Worm (Caenorhabditis elegans) whole organism, late embryonic: Measurements from ENCODE around the gene gst-37.

Experiments used
- C38D4.7 ChIP-seq: fragments of 200-800 bp; sonication (Bioruptor generic); optimal IDR thresholded peaks from 2 replicates; lab custom pipeline; 2018; ENCODE audit warnings: mild to moderate bottlenecking, missing genetic modification characterization, moderate library complexity, missing compliant biosample characterization
- ceh-30 ChIP-seq: fragments of 150-350 bp; optimal IDR thresholded peaks from 2 replicates; lab custom pipeline; 2014; ENCODE audit warnings: missing biosample characterization, missing genetic modification characterization
- ceh-34 ChIP-seq: sonication (generic microtip); optimal IDR thresholded peaks from 2 replicates; lab custom pipeline; 2016; ENCODE audit warnings: mild to moderate bottlenecking, missing genetic modification characterization, missing compliant biosample characterization
- ceh-48 ChIP-seq: sonication (generic microtip); optimal IDR thresholded peaks from 2 replicates; lab custom pipeline; 2016; ENCODE audit warnings: missing genetic modification characterization, inconsistent platforms, missing compliant biosample characterization
- ceh-9 ChIP-seq: sonication (generic microtip); optimal IDR thresholded peaks from 2 replicates; lab custom pipeline; 2016; ENCODE audit warnings: mild to moderate bottlenecking, missing genetic modification characterization, inconsistent platforms, missing compliant biosample characterization
- dve-1 ChIP-seq: sonication (generic microtip); optimal IDR thresholded peaks from 2 replicates; lab custom pipeline; 2017; ENCODE audit warnings: antibody characterized with exemption, mild to moderate bottlenecking, missing genetic modification characterization, missing compliant biosample characterization
- elt-4 ChIP-seq: sonication (generic microtip); optimal IDR thresholded peaks from 2 replicates; lab custom pipeline; 2016; ENCODE audit warnings: missing genetic modification characterization, missing compliant biosample characterization
- fkh-6 ChIP-seq: sonication (generic microtip); optimal IDR thresholded peaks from 2 replicates; lab custom pipeline; 2016; ENCODE audit warnings: missing genetic modification characterization, missing compliant biosample characterization
- lim-6 ChIP-seq: sonication (generic microtip); optimal IDR thresholded peaks from 2 replicates; lab custom pipeline; 2016; ENCODE audit warnings: missing genetic modification characterization, missing compliant biosample characterization
- madf-2 ChIP-seq: sonication (generic microtip); optimal IDR thresholded peaks from 2 replicates; lab custom pipeline; 2017; ENCODE audit warnings: missing genetic modification characterization, missing compliant biosample characterization
- pqm-1 ChIP-seq: sonication (generic microtip); optimal IDR thresholded peaks from 2 replicates; lab custom pipeline; 2016; ENCODE audit warnings: missing genetic modification characterization, missing compliant biosample characterization
- rnt-1 ChIP-seq: sonication (generic microtip); optimal IDR thresholded peaks from 2 replicates; lab custom pipeline; 2016; ENCODE audit warnings: missing genetic modification characterization, missing compliant biosample characterization
- syd-9 ChIP-seq: sonication (generic microtip); optimal IDR thresholded peaks from 2 replicates; lab custom pipeline; 2016; ENCODE audit warnings: mild to moderate bottlenecking, missing genetic modification characterization, moderate library complexity, missing compliant biosample characterization
- tbx-2 ChIP-seq: sonication (generic microtip); optimal IDR thresholded peaks from 2 replicates; lab custom pipeline; 2016; ENCODE audit warnings: missing genetic modification characterization, missing compliant biosample characterization

DNA sequence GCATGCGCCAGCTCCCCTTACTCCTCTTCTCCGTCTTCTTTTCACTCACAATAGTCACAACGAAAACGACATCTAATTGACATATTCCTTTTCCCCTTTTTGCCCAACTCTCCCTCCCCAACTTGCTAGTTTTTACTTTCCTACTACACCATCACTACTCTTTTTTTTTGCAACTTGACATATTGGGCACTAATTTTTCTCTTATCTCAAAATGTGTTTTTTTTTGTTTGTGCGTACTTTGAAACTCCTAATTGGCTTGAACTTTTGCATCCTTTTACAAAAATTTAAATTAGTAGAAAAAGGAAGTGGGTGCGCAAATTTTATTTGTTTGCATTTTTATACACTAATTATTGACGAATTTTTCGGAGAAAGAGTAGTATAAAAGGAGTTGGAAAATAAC, 14.1 kb downstream of the gst-37 start:
- TF ChIP-seq dve-1 (tag; lab: Kevin White, UChicago) (no peak), rnt-1 (no peak), fkh-6 (tag; lab: Kevin White, UChicago) (no peak), tbx-2 (tag; lab: Kevin White, UChicago) (no peak), ceh-30 (tag; lab: Kevin White, UChicago) (no peak), madf-2 (tag; lab: Kevin White, UChicago) (no peak), ceh-34 (tag; lab: Kevin White, UChicago) (no peak), C38D4.7 (no peak), ceh-9 (tag; lab: Kevin White, UChicago) (no peak), ceh-48 (tag; lab: Kevin White, UChicago) (no peak), elt-4 (tag; lab: Kevin White, UChicago) (no peak), pqm-1 (tag; lab: Kevin White, UChicago) (no peak), lim-6 (tag; lab: Kevin White, UChicago) (no peak), syd-9 (tag; lab: Kevin White, UChicago) (no peak)
